Worm (Caenorhabditis elegans) whole organism, L2 larva: Measurements from ENCODE around the gene trpl-2.

Source experiments
- C34F6.9 ChIP-seq: fragments of 150-350 bp; optimal IDR thresholded peaks from 2 replicates; lab custom pipeline; 2014; ENCODE audit warnings: missing biosample characterization, missing genetic modification characterization
- F13H6.1 ChIP-seq: sonication (generic microtip); optimal IDR thresholded peaks from 2 replicates; lab custom pipeline; 2016; ENCODE audit warnings: missing genetic modification characterization, missing compliant biosample characterization
- R02D3.7 ChIP-seq: fragments of 150-350 bp; optimal IDR thresholded peaks from 2 replicates; lab custom pipeline; 2014; ENCODE audit warnings: missing biosample characterization, missing genetic modification characterization
- Y55F3AM.14 ChIP-seq: fragments of 200-800 bp; sonication (Bioruptor generic); optimal IDR thresholded peaks from 2 replicates; lab custom pipeline; 2018; ENCODE audit warnings: mild to moderate bottlenecking, missing genetic modification characterization, missing compliant biosample characterization
- ZK546.5 ChIP-seq: sonication (generic microtip); optimal IDR thresholded peaks from 2 replicates; lab custom pipeline; 2017; ENCODE audit warnings: missing biosample characterization, missing genetic modification characterization
- alr-1 ChIP-seq: fragments of 150-350 bp; optimal IDR thresholded peaks from 2 replicates; lab custom pipeline; 2014; ENCODE audit warnings: missing biosample characterization, missing genetic modification characterization
- aly-2 ChIP-seq: fragments of 150-350 bp; optimal IDR thresholded peaks from 2 replicates; lab custom pipeline; 2014; ENCODE audit warnings: missing biosample characterization, missing genetic modification characterization
- ama-1 ChIP-seq: fragments of 150-350 bp; optimal IDR thresholded peaks from 2 replicates; lab custom pipeline; 2018; ENCODE audit warnings: inconsistent platforms
- blmp-1 ChIP-seq: sonication (generic microtip); optimal IDR thresholded peaks from 2 replicates; lab custom pipeline; 2017; ENCODE audit warnings: missing genetic modification characterization, mild to moderate bottlenecking, missing compliant biosample characterization, antibody characterized with exemption, moderate library complexity; ENCODE audit not compliant: insufficient read depth
- ceh-16 ChIP-seq: fragments of 150-350 bp; optimal IDR thresholded peaks from 2 replicates; lab custom pipeline; 2014; ENCODE audit warnings: missing biosample characterization, missing genetic modification characterization
- ceh-82 ChIP-seq: fragments of 150-350 bp; optimal IDR thresholded peaks from 2 replicates; lab custom pipeline; 2014; ENCODE audit warnings: missing biosample characterization, missing genetic modification characterization
- crh-2 ChIP-seq: sonication (generic microtip); optimal IDR thresholded peaks from 2 replicates; lab custom pipeline; 2017; ENCODE audit warnings: missing biosample characterization, missing genetic modification characterization
- dmd-4 ChIP-seq: sonication (generic microtip); optimal IDR thresholded peaks from 2 replicates; lab custom pipeline; 2017; ENCODE audit warnings: missing biosample characterization, missing genetic modification characterization
- egl-27 ChIP-seq: sonication (generic microtip); optimal IDR thresholded peaks from 3 replicates; lab custom pipeline; 2017; ENCODE audit warnings: missing biosample characterization, missing genetic modification reagents, missing genetic modification characterization
- elt-1 ChIP-seq: fragments of 150-350 bp; optimal IDR thresholded peaks from 2 replicates; lab custom pipeline; 2014; ENCODE audit warnings: missing biosample characterization, missing genetic modification characterization
- elt-3 ChIP-seq: sonication (generic microtip); optimal IDR thresholded peaks from 2 replicates; lab custom pipeline; 2017; ENCODE audit warnings: missing biosample characterization, missing genetic modification characterization
- fos-1 ChIP-seq: fragments of 150-350 bp; optimal IDR thresholded peaks from 2 replicates; lab custom pipeline; 2014; ENCODE audit warnings: missing biosample characterization, missing genetic modification characterization
- gmeb-1 ChIP-seq: fragments of 150-350 bp; optimal IDR thresholded peaks from 2 replicates; lab custom pipeline; 2014; ENCODE audit warnings: missing biosample characterization, missing genetic modification characterization
- lin-11 ChIP-seq: fragments of 150-350 bp; sonication (generic microtip); optimal IDR thresholded peaks from 2 replicates; lab custom pipeline; 2014; ENCODE audit warnings: missing biosample characterization, missing genetic modification characterization, inconsistent platforms, mixed read lengths
- lin-13 ChIP-seq: fragments of 150-350 bp; optimal IDR thresholded peaks from 2 replicates; lab custom pipeline; 2014; ENCODE audit warnings: missing biosample characterization, missing genetic modification reagents, missing genetic modification characterization
- lin-39 ChIP-seq: fragments of 150-350 bp; optimal IDR thresholded peaks from 2 replicates; lab custom pipeline; 2014; ENCODE audit warnings: missing biosample characterization, missing genetic modification reagents, missing genetic modification characterization
- lsy-2 ChIP-seq, 2 experiments: fragments of 150-350 bp in 1 of 2; sonication (generic microtip) in 1 of 2; optimal IDR thresholded peaks; 2 replicates each; lab custom pipeline; 2014 to 2017; ENCODE audit warnings: missing biosample characterization in 2 of 2, missing genetic modification characterization in 2 of 2
- mab-5 ChIP-seq: fragments of 150-350 bp; optimal IDR thresholded peaks from 2 replicates; lab custom pipeline; 2014; ENCODE audit warnings: missing biosample characterization, missing genetic modification characterization
- mbf-1 ChIP-seq: sonication (generic microtip); optimal IDR thresholded peaks from 2 replicates; lab custom pipeline; 2017; ENCODE audit warnings: missing biosample characterization, missing genetic modification characterization
- mdl-1 ChIP-seq, 2 experiments: fragments of 150-350 bp in 1 of 2; sonication (generic microtip) in 1 of 2; optimal IDR thresholded peaks; 2 replicates each; lab custom pipeline; 2017; ENCODE audit warnings: missing biosample characterization in 2 of 2, missing genetic modification characterization in 2 of 2
- nhr-10 ChIP-seq: sonication (generic microtip); optimal IDR thresholded peaks from 2 replicates; lab custom pipeline; 2017; ENCODE audit warnings: missing biosample characterization, missing genetic modification characterization
- nhr-12 ChIP-seq: fragments of 150-350 bp; optimal IDR thresholded peaks from 2 replicates; lab custom pipeline; 2014; ENCODE audit warnings: missing biosample characterization, missing genetic modification characterization
- nhr-129 ChIP-seq: fragments of 150-350 bp; optimal IDR thresholded peaks from 2 replicates; lab custom pipeline; 2014; ENCODE audit warnings: missing biosample characterization, missing genetic modification characterization
- nhr-21 ChIP-seq: fragments of 150-350 bp; optimal IDR thresholded peaks from 2 replicates; lab custom pipeline; 2014; ENCODE audit warnings: missing biosample characterization, missing genetic modification characterization
- nhr-23 ChIP-seq: fragments of 150-350 bp; optimal IDR thresholded peaks from 2 replicates; lab custom pipeline; 2014; ENCODE audit warnings: missing biosample characterization, missing genetic modification reagents, missing genetic modification characterization
- nhr-237 ChIP-seq: fragments of 150-350 bp; optimal IDR thresholded peaks from 2 replicates; lab custom pipeline; 2014; ENCODE audit warnings: missing biosample characterization, missing genetic modification characterization
- nhr-25 ChIP-seq: fragments of 150-350 bp; sonication (generic microtip); optimal IDR thresholded peaks from 3 replicates; lab custom pipeline; 2014; ENCODE audit warnings: missing biosample characterization, missing genetic modification characterization
- nhr-6 ChIP-seq: fragments of 150-350 bp; optimal IDR thresholded peaks from 2 replicates; lab custom pipeline; 2014; ENCODE audit warnings: missing biosample characterization, missing genetic modification characterization
- nhr-77 ChIP-seq: fragments of 150-350 bp; optimal IDR thresholded peaks from 2 replicates; lab custom pipeline; 2014; ENCODE audit warnings: missing biosample characterization, missing genetic modification characterization
- peb-1 ChIP-seq: fragments of 150-350 bp; optimal IDR thresholded peaks from 2 replicates; lab custom pipeline; 2014; ENCODE audit warnings: missing biosample characterization, missing genetic modification characterization
- sem-4 ChIP-seq: fragments of 150-350 bp; optimal IDR thresholded peaks from 2 replicates; lab custom pipeline; 2014; ENCODE audit warnings: missing biosample characterization, missing genetic modification reagents, missing genetic modification characterization
- skn-1 ChIP-seq: sonication (generic microtip); optimal IDR thresholded peaks from 2 replicates; lab custom pipeline; 2017; ENCODE audit warnings: missing biosample characterization, missing genetic modification characterization
- sma-3 ChIP-seq: sonication (generic microtip); optimal IDR thresholded peaks from 2 replicates; lab custom pipeline; 2016; ENCODE audit warnings: missing genetic modification reagents, missing genetic modification characterization, missing compliant biosample characterization
- sma-9 ChIP-seq, 2 experiments: fragments of 150-350 bp in 1 of 2; sonication (generic microtip) in 1 of 2; optimal IDR thresholded peaks; 2 replicates each; lab custom pipeline; 2014 to 2016; ENCODE audit warnings: missing genetic modification characterization in 2 of 2, mild to moderate bottlenecking in 1 of 2, missing biosample characterization in 1 of 2, missing compliant biosample characterization in 1 of 2, missing genetic modification reagents in 1 of 2, moderate library complexity in 1 of 2
- snpc-4 ChIP-seq: fragments of 150-350 bp; optimal IDR thresholded peaks from 2 replicates; lab custom pipeline; 2014; ENCODE audit warnings: missing biosample characterization, missing genetic modification characterization
- unc-39 ChIP-seq: fragments of 150-350 bp; optimal IDR thresholded peaks from 2 replicates; lab custom pipeline; 2014; ENCODE audit warnings: missing biosample characterization, missing genetic modification characterization
- unc-55 ChIP-seq: fragments of 150-350 bp; sonication (generic microtip); optimal IDR thresholded peaks from 3 replicates; lab custom pipeline; 2014; ENCODE audit warnings: missing biosample characterization, missing genetic modification reagents, missing genetic modification characterization
- unc-62 ChIP-seq: fragments of 150-350 bp; optimal IDR thresholded peaks from 2 replicates; lab custom pipeline; 2014; ENCODE audit warnings: missing biosample characterization, missing genetic modification reagents, missing genetic modification characterization
- zag-1 ChIP-seq: fragments of 150-350 bp; optimal IDR thresholded peaks from 2 replicates; lab custom pipeline; 2014; ENCODE audit warnings: missing biosample characterization, missing genetic modification characterization
- ztf-1 ChIP-seq: fragments of 200-800 bp; sonication (Bioruptor generic); conservative IDR thresholded peaks from 2 replicates; pipeline ENCODE4 v1.3.6; 2022; ENCODE audit warnings: missing genetic modification characterization, missing compliant biosample characterization
- ztf-11 ChIP-seq: sonication (generic microtip); optimal IDR thresholded peaks from 2 replicates; lab custom pipeline; 2017; ENCODE audit warnings: missing biosample characterization, missing genetic modification characterization

trpl-2 gene

ce11 chrIV:4291174-4291573 is 35.3 kb upstream of the trpl-2 start, which contains the start of gene F15E6.4:
TSS of gene F15E6.4 (plus strand) at chrIV:4291474.
- TF ChIP-seq lin-39 (tag; lab: Kevin White, UChicago) (no peak), zag-1 (tag; lab: Kevin White, UChicago) (no peak), ZK546.5 (tag; lab: Kevin White, UChicago) (no peak), lin-11 (tag; lab: Kevin White, UChicago) (no peak), aly-2 (tag; lab: Kevin White, UChicago) (no peak), nhr-25 (tag; lab: Kevin White, UChicago) (no peak), sma-3 (GFP tag; lab: Kevin White, UChicago) (no peak), nhr-237 (tag; lab: Kevin White, UChicago) (no peak), ztf-11 (tag; lab: Kevin White, UChicago) (no peak), ceh-16 (tag; lab: Kevin White, UChicago) (no peak), nhr-10 (tag; lab: Kevin White, UChicago) (no peak), snpc-4 (tag; lab: Kevin White, UChicago) (no peak), nhr-23 (no peak), mbf-1 (tag; lab: Kevin White, UChicago) (no peak), nhr-129 (tag; lab: Kevin White, UChicago) (no peak), gmeb-1 (tag; lab: Kevin White, UChicago) (no peak)
- TF ChIP-seq, all 48 proteins: peak for 0

- no peak for TF ChIP-seq snpc-4 (tag; lab: Kevin White, UChicago)
- TF ChIP-seq nhr-25 (tag; lab: Kevin White, UChicago), result no peak
- TF ChIP-seq fos-1 (tag; lab: Kevin White, UChicago), result no peak
- TF ChIP-seq zag-1 (tag; lab: Kevin White, UChicago), result no peak
- TF ChIP-seq F13H6.1 (tag; lab: Kevin White, UChicago), result no peak
- TF ChIP-seq unc-39, result no peak
- TF ChIP-seq nhr-6 (tag; lab: Kevin White, UChicago), result no peak
- TF ChIP-seq nhr-237 (tag; lab: Kevin White, UChicago), result no peak
- TF ChIP-seq skn-1, result no peak
Measured at ce11 chrIV:4292569-4292968, 33.9 kb upstream of the trpl-2 start, which contains the start of gene F15E6.10. TSS of gene F15E6.10 (plus strand) at chrIV:4292869.

ce11 chrIV:4294552-4294951 is 31.9 kb upstream of the trpl-2 start, which contains the start of gene F15E6.3:
TSS of gene F15E6.3 (plus strand) at chrIV:4294895.
- no peak for TF ChIP-seq dmd-4 (tag; lab: Kevin White, UChicago)
- TF ChIP-seq skn-1, result no peak
- TF ChIP-seq ceh-16 (tag; lab: Kevin White, UChicago), result no peak
- no peak for TF ChIP-seq mdl-1 (tag; optimal IDR thresholded peaks at IDR 0.05; lab: Kevin White, UChicago)
- peak; percentile 78 for TF ChIP-seq sma-9 (GFP tag; optimal IDR thresholded peaks at IDR 0.05; lab: Kevin White, UChicago)
- TF ChIP-seq sma-9 (tag; optimal IDR thresholded peaks at IDR 0.05; lab: Kevin White, UChicago), result no peak
- TF ChIP-seq nhr-6 (tag; lab: Kevin White, UChicago), result no peak
- no peak for TF ChIP-seq sem-4
- TF ChIP-seq nhr-25 (tag; lab: Kevin White, UChicago), result peak; percentile 72
- TF ChIP-seq nhr-10 (tag; lab: Kevin White, UChicago), result no peak
- TF ChIP-seq unc-62 (GFP tag; lab: Kevin White, UChicago), result no peak
- TF ChIP-seq egl-27, result no peak
- TF ChIP-seq mbf-1 (tag; lab: Kevin White, UChicago), result no peak
- TF ChIP-seq nhr-21 (tag; lab: Kevin White, UChicago), result peak; percentile 72
- no peak for TF ChIP-seq C34F6.9 (tag; lab: Kevin White, UChicago)
- TF ChIP-seq nhr-12 (tag; lab: Kevin White, UChicago), result no peak
- no peak for TF ChIP-seq ceh-82 (tag; lab: Kevin White, UChicago)
- no peak for TF ChIP-seq zag-1 (tag; lab: Kevin White, UChicago)
- no peak for TF ChIP-seq nhr-23
- TF ChIP-seq R02D3.7 (tag; lab: Kevin White, UChicago), result no peak
- TF ChIP-seq F13H6.1 (tag; lab: Kevin White, UChicago), result no peak
- TF ChIP-seq Y55F3AM.14 (GFP tag; lab: Kevin White, UChicago), result no peak
- no peak for TF ChIP-seq blmp-1 (tag; lab: Kevin White, UChicago)
- TF ChIP-seq ztf-1 (GFP tag; lab: Robert Waterston, UW), result no peak
- no peak for TF ChIP-seq nhr-77 (tag; lab: Kevin White, UChicago)
- no peak for TF ChIP-seq unc-39
- no peak for TF ChIP-seq alr-1 (tag; lab: Kevin White, UChicago)
- peak; percentile 23 for TF ChIP-seq gmeb-1 (tag; lab: Kevin White, UChicago)
- no peak for TF ChIP-seq fos-1 (tag; lab: Kevin White, UChicago)
- no peak for TF ChIP-seq unc-55 (GFP tag; lab: Kevin White, UChicago)
- TF ChIP-seq nhr-129 (tag; lab: Kevin White, UChicago), result peak; percentile 18
- TF ChIP-seq elt-1, result no peak
- no peak for TF ChIP-seq lin-11 (tag; lab: Kevin White, UChicago)
- TF ChIP-seq snpc-4 (tag; lab: Kevin White, UChicago), result no peak
- no peak for TF ChIP-seq lin-13 (GFP tag; lab: Kevin White, UChicago)
- TF ChIP-seq ama-1, result no peak
- TF ChIP-seq elt-3 (tag; lab: Kevin White, UChicago), result no peak
- no peak for TF ChIP-seq lsy-2 (tag; optimal IDR thresholded peaks at IDR 0.05; lab: Kevin White, UChicago)
- no peak for TF ChIP-seq peb-1 (tag; lab: Kevin White, UChicago)
- no peak for TF ChIP-seq ztf-11 (tag; lab: Kevin White, UChicago)
- no peak for TF ChIP-seq mab-5
- no peak for TF ChIP-seq aly-2 (tag; lab: Kevin White, UChicago)
- TF ChIP-seq sma-3 (GFP tag; lab: Kevin White, UChicago), result peak; percentile 85
- TF ChIP-seq crh-2 (tag; lab: Kevin White, UChicago), result no peak
